Worm (Caenorhabditis elegans) whole organism, L1 larva: ENCODE data around the gene mev-1.
A peak's percentile ranks its signal among the peaks of the same experiment; 100 is the strongest.

Experiments
- ama-1 ChIP-seq: fragments of 150-350 bp; optimal IDR thresholded peaks from 2 replicates; lab custom pipeline; 2014
- fos-1 ChIP-seq: fragments of 150-350 bp; optimal IDR thresholded peaks from 2 replicates; lab custom pipeline; 2014; ENCODE audit warnings: missing biosample characterization, missing genetic modification characterization
- lin-39 ChIP-seq: fragments of 150-350 bp; optimal IDR thresholded peaks from 2 replicates; lab custom pipeline; 2014; ENCODE audit warnings: missing biosample characterization, missing genetic modification reagents, missing genetic modification characterization
- mdl-1 ChIP-seq, 2 experiments: fragments of 150-350 bp; optimal IDR thresholded peaks; 2 replicates each; lab custom pipeline; 2014 to 2017; ENCODE audit warnings: missing biosample characterization in 2 of 2, missing genetic modification characterization in 2 of 2, inconsistent platforms in 1 of 2
- mep-1 ChIP-seq: fragments of 150-350 bp; optimal IDR thresholded peaks from 2 replicates; lab custom pipeline; 2014; ENCODE audit warnings: missing biosample characterization, missing genetic modification characterization
- snpc-4 ChIP-seq: fragments of 150-350 bp; optimal IDR thresholded peaks from 2 replicates; lab custom pipeline; 2014; ENCODE audit warnings: missing biosample characterization, missing genetic modification characterization
- unc-98 ChIP-seq: fragments of 200-800 bp; sonication (Bioruptor generic); IDR thresholded peaks from 2 replicates; pipeline ENCODE4 v1.3.6; 2022; ENCODE audit warnings: missing genetic modification characterization, missing compliant biosample characterization
- ztf-11 ChIP-seq, 2 experiments: sonication (generic microtip); optimal IDR thresholded peaks; 2 replicates each; lab custom pipeline; 2016 to 2017; ENCODE audit warnings: missing genetic modification characterization in 2 of 2, missing biosample characterization in 1 of 2, missing compliant biosample characterization in 1 of 2

DNA sequence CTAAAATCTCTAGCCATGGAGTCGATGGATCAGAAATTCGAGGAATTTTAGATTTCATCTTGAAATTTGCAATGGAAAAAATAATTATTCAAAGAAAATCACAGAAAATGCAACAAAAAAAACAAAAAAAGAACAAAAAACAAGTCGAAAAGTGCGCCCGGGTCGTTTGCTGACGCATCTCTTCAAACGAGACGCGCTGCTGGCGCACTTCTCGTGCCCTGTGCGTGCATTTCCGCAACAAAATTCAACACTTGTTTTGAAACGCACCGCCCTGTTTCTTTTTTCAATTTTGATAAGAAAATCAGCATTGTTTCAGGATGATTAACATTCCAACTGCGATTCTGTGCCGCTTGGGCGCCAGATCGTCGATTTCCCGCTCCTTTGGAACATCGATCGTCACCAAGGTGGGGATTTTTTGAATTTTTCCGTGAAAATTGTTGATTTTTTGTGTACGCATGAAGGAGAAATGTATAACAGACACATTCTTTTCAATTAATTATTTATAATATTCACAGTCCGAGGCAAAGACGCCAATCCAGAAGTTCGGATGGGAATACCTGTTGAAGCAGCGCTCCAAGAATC lies at the start of gene mev-1, which contains the start of gene jmjd-4:
- TF ChIP-seq mdl-1 (tag; optimal IDR thresholded peaks at IDR 0.05; lab: Kevin White, UChicago) (peak in 1 of 2 experiments; percentile 77), ztf-11 (tag; optimal IDR thresholded peaks at IDR 0.05; lab: Kevin White, UChicago) (peak in 1 of 2 experiments; percentile 69), mep-1 (peak; percentile 95), lin-39 (peak; percentile 89), snpc-4 (tag; lab: Kevin White, UChicago) (peak; percentile 82), unc-98 (GFP tag; lab: Robert Waterston, UW) (no peak; the same call in 1 of the 2 replicates), ama-1 (no peak), fos-1 (tag; lab: Kevin White, UChicago) (peak; percentile 72)
